Fruit fly (Drosophila melanogaster): ENCODE measurements around the gene comm3.

- TF ChIP-seq CG8478 (optimal IDR thresholded peaks at IDR 0.05) (no peak), CTCF (optimal IDR thresholded peaks at IDR 0.05) (no peak)
These were observed 47.5 kb downstream of the comm3 start for dm6 chr3L:15600051-15600450.
